Fruit fly (Drosophila melanogaster): ENCODE data around the gene CG12814.

The CG12814 gene

DNA sequence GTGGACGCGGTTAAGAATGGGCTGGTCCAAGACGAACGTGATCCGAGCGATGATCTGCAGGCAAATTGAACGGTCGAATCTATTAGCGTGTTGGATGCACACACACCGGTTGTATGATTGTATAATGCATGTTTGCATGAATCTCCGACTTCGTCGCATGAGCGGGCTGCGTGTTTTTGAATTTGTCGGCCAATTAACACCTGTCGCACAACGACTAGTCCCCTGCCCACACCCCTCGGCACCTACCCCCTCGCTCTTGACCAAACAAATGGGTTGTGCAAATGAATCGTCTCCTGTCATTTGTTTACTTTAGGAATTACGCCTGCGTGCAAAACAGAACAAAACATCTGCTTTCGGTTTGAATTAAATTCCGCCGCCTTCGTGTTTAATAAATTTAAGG lies 54.4 kb downstream of the CG12814 start:
- no peak for TF ChIP-seq CG1620 (GFP tag; optimal IDR thresholded peaks at IDR 0.05)
- TF ChIP-seq tj (GFP tag; optimal IDR thresholded peaks at IDR 0.05) = no peak
- TF ChIP-seq Crg-1 (GFP tag; optimal IDR thresholded peaks at IDR 0.05) = no peak
- TF ChIP-seq cnc (optimal IDR thresholded peaks at IDR 0.05) = no peak
- no peak for TF ChIP-seq cic (GFP tag; optimal IDR thresholded peaks at IDR 0.05)
- TF ChIP-seq CG12768 (GFP tag; optimal IDR thresholded peaks at IDR 0.05) = no peak
- no peak for TF ChIP-seq CG11617 (GFP tag; optimal IDR thresholded peaks at IDR 0.05)
- TF ChIP-seq toe (GFP tag; optimal IDR thresholded peaks at IDR 0.05) = no peak
- no peak for TF ChIP-seq Hr96 (GFP tag; optimal IDR thresholded peaks at IDR 0.05)
- no peak for TF ChIP-seq CG33017 (tag; optimal IDR thresholded peaks at IDR 0.05)
- no peak for TF ChIP-seq Mnt (GFP tag; optimal IDR thresholded peaks at IDR 0.05)
- TF ChIP-seq kay (GFP tag; ENCODE audit: borderline replicate concordance) = no peak
- TF ChIP-seq CG7101 (tag; optimal IDR thresholded peaks at IDR 0.05) = no peak
- TF ChIP-seq bab1 (GFP tag; optimal IDR thresholded peaks at IDR 0.05) = no peak
- no peak for TF ChIP-seq ovo (GFP tag; optimal IDR thresholded peaks at IDR 0.05)
- no peak for TF ChIP-seq pad (GFP tag; optimal IDR thresholded peaks at IDR 0.05)
- no peak for TF ChIP-seq Clk (GFP tag; optimal IDR thresholded peaks at IDR 0.05)
- TF ChIP-seq CG14711 (tag; optimal IDR thresholded peaks at IDR 0.05) = no peak

- TF ChIP-seq CG14711 (tag; optimal IDR thresholded peaks at IDR 0.05) (peak; percentile 59), Crg-1 (GFP tag; optimal IDR thresholded peaks at IDR 0.05) (peak; percentile 95), CG7045 (GFP tag; optimal IDR thresholded peaks at IDR 0.05) (peak; percentile 50), CG1620 (GFP tag; optimal IDR thresholded peaks at IDR 0.05) (peak; percentile 94), Mnt (GFP tag; optimal IDR thresholded peaks at IDR 0.05) (peak; percentile 85), pad (GFP tag; optimal IDR thresholded peaks at IDR 0.05) (peak; percentile 76), kay (GFP tag; ENCODE audit: borderline replicate concordance) (no peak), ovo (GFP tag; optimal IDR thresholded peaks at IDR 0.05) (peak; percentile 98), cic (GFP tag; optimal IDR thresholded peaks at IDR 0.05) (peak; percentile 74), CG5204 (GFP tag; optimal IDR thresholded peaks at IDR 0.05) (peak; percentile 67), Clk (GFP tag; optimal IDR thresholded peaks at IDR 0.05) (peak; percentile 68), tj (GFP tag; optimal IDR thresholded peaks at IDR 0.05) (peak; percentile 90), bab1 (GFP tag; optimal IDR thresholded peaks at IDR 0.05) (peak; percentile 32), toe (GFP tag; optimal IDR thresholded peaks at IDR 0.05) (no peak), cnc (optimal IDR thresholded peaks at IDR 0.05) (no peak), CG12768 (GFP tag; optimal IDR thresholded peaks at IDR 0.05) (peak; percentile 86), CG33017 (tag; optimal IDR thresholded peaks at IDR 0.05) (peak; percentile 25), CG11617 (GFP tag; optimal IDR thresholded peaks at IDR 0.05) (peak; percentile 8), CG7101 (tag; optimal IDR thresholded peaks at IDR 0.05) (peak; percentile 85), Hr96 (GFP tag; optimal IDR thresholded peaks at IDR 0.05) (no peak)
Measured at dm6 chr3R:10134341-10134668, 55.1 kb downstream of the CG12814 start.

DNA sequence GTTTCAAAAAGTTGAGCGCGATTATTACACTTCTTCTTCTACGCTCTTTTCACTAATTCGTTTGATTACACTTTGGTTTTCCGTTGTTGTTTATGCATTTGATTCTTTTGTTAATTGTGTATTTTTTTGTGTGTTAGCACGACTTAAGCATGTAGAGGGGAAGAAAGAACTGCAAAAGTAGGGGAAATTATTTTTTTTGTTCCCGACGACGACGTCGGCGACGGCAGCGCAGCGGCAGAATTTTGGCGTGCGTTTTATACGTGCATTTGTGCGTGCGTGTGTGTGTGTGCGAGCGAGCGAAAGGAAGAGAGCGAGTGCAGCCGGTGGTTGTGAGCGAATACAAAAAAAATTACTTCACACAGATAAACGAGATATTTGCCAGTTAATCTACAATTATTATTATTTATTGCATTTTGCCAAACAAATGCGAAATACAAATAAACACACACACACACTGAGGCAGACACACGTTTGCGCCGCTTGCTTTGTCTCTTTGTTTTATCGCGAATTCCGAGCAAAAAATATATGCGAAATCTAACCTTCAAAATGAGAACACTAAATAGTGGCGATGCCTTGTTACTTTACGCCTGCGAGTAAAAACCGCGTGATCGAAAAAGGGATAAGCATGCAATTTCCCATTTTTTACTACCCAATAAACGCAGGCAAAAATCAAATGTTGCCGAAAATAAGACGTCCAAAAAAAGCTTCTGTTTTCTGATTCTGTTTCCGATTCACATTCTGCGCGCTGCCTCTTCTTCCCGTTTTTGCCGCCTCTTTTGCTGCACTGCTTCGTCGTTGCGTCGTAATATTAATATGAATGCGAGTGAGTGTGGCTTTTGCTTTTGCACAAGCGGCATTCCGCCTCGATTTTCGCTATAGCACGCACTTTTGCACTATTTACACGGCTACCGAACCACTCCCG lies 55.7 kb downstream of the CG12814 start:
- TF ChIP-seq ovo (GFP tag; optimal IDR thresholded peaks at IDR 0.05) = no peak
- peak; percentile 99 for TF ChIP-seq pad (GFP tag; optimal IDR thresholded peaks at IDR 0.05)
- peak; percentile 32 for TF ChIP-seq kay (GFP tag; ENCODE audit: borderline replicate concordance)
- TF ChIP-seq CG33017 (tag; optimal IDR thresholded peaks at IDR 0.05) = no peak
- peak; percentile 1 for TF ChIP-seq CG11617 (GFP tag; optimal IDR thresholded peaks at IDR 0.05)
- TF ChIP-seq toe (GFP tag; optimal IDR thresholded peaks at IDR 0.05) = no peak

DNA sequence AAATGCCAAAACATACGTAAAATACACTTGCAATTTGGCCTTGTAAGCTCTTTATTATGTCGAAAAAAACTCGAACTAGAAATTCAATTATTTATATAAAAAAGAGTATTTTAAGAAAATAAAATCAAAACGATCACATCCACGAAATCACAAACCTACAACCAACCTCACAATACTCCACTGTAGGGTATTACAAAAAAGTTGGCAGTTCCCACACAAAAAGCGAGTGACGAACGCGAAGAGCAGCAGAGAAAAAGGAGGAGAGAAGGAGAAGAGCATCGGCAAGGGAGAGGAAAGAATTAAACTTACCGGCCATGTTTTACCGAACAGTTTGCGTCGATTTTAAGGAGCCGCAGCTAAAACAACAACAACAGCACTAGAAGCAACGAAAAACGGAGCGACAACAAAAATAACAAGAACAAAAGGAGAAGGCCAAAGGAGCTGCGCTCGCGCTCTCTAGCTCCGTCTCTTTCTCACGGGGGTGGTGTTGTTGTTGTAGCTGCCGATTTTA lies 56.4 kb downstream of the CG12814 start:
- TF ChIP-seq CG33017 (tag; optimal IDR thresholded peaks at IDR 0.05) (no peak), pad (GFP tag; optimal IDR thresholded peaks at IDR 0.05) (no peak), CG7045 (GFP tag; optimal IDR thresholded peaks at IDR 0.05) (no peak), Mnt (GFP tag; optimal IDR thresholded peaks at IDR 0.05) (no peak), CG5204 (GFP tag; optimal IDR thresholded peaks at IDR 0.05) (no peak)

DNA sequence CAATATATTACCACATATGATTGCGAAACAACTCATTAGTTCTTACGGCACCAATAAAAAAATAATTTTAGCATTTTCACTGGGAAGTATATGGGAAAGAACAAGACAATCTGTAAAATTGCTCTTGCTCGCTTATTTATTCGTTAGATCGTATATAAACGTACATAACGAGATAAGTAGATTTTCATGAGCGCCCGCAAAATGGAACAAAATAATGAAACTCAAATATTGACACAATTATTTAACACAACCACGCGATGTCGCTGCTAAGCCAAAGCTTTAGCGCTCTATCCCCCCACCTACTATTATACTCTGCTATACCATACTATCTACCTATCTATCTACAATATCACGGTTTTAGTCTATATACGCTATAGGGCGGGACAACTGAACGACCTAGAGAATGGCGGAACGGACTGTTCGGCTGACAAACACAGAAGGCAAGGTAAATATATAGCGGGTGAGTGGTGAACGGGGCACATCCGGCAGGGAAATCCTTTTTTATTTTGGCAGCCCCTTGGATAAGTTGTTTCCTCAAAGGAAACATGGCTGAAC lies 58.4 kb downstream of the CG12814 start:
- TF ChIP-seq pad (GFP tag; optimal IDR thresholded peaks at IDR 0.05) (peak; percentile 12), Clk (GFP tag; optimal IDR thresholded peaks at IDR 0.05) (no peak), CG33017 (tag; optimal IDR thresholded peaks at IDR 0.05) (peak; percentile 39), CG1620 (GFP tag; optimal IDR thresholded peaks at IDR 0.05) (peak; percentile 3), kay (GFP tag; ENCODE audit: borderline replicate concordance) (peak; percentile 12), bab1 (GFP tag; optimal IDR thresholded peaks at IDR 0.05) (no peak), CG12768 (GFP tag; optimal IDR thresholded peaks at IDR 0.05) (peak; percentile 34), Crg-1 (GFP tag; optimal IDR thresholded peaks at IDR 0.05) (peak; percentile 27), CG7101 (tag; optimal IDR thresholded peaks at IDR 0.05) (peak; percentile 31), cic (GFP tag; optimal IDR thresholded peaks at IDR 0.05) (peak; percentile 46), cnc (optimal IDR thresholded peaks at IDR 0.05) (no peak), Hr96 (GFP tag; optimal IDR thresholded peaks at IDR 0.05) (no peak), CG7045 (GFP tag; optimal IDR thresholded peaks at IDR 0.05) (no peak)

dm6 chr3R:10130091-10130490 lies 59.3 kb downstream of the CG12814 start:
- TF ChIP-seq CG12768 (GFP tag; optimal IDR thresholded peaks at IDR 0.05) = no peak
- no peak for TF ChIP-seq kay (GFP tag; ENCODE audit: borderline replicate concordance)
- peak; percentile 21 for TF ChIP-seq CG14711 (tag; optimal IDR thresholded peaks at IDR 0.05)
- peak; percentile 29 for TF ChIP-seq bab1 (GFP tag; optimal IDR thresholded peaks at IDR 0.05)
- peak; percentile 3 for TF ChIP-seq CG33017 (tag; optimal IDR thresholded peaks at IDR 0.05)

Measured in whole organism, adult.